Fruit fly (Drosophila melanogaster) whole organism, prepupa: Measurements from ENCODE around the gene bdl.

Experiments used
- Blimp-1 ChIP-seq: fragments of 200-800 bp; sonication (Bioruptor generic); optimal IDR thresholded peaks from 3 replicates; lab custom pipeline; 2017; ENCODE audit warnings: missing biosample characterization, missing genetic modification characterization, mild to moderate bottlenecking, moderate library complexity, missing genetic modification reagents
- CG10631 ChIP-seq: fragments of 200-800 bp; sonication (Bioruptor generic); optimal IDR thresholded peaks from 2 replicates; lab custom pipeline; 2016; ENCODE audit warnings: missing biosample characterization, missing genetic modification characterization
- CG10669 ChIP-seq: fragments of 200-800 bp; sonication (Bioruptor generic); optimal IDR thresholded peaks from 3 replicates; lab custom pipeline; 2018; ENCODE audit warnings: missing biosample characterization, mild to moderate bottlenecking, missing genetic modification characterization, moderate library complexity
- CG11294 ChIP-seq: fragments of 200-800 bp; sonication (Bioruptor generic); IDR thresholded peaks from 2 replicates; pipeline ENCODE4 v1.3.6; 2022; ENCODE audit warnings: missing biosample characterization, missing genetic modification characterization
- CG11902 ChIP-seq: fragments of 200-800 bp; sonication (Bioruptor generic); optimal IDR thresholded peaks from 3 replicates; lab custom pipeline; 2016; ENCODE audit warnings: missing biosample characterization, missing genetic modification characterization
- CG15336 ChIP-seq: fragments of 200-800 bp; sonication (Bioruptor generic); IDR thresholded peaks from 2 replicates; pipeline ENCODE4 v1.3.6; 2022; ENCODE audit warnings: missing biosample characterization, missing genetic modification characterization
- CG1621 ChIP-seq: fragments of 200-800 bp; sonication (Bioruptor generic); optimal IDR thresholded peaks from 3 replicates; lab custom pipeline; 2018; ENCODE audit warnings: missing biosample characterization, mild to moderate bottlenecking, missing genetic modification characterization
- CG16779 ChIP-seq: fragments of 200-800 bp; sonication (Bioruptor generic); optimal IDR thresholded peaks from 3 replicates; lab custom pipeline; 2017; ENCODE audit warnings: missing biosample characterization, mild to moderate bottlenecking, missing genetic modification characterization
- CG31627 ChIP-seq: fragments of 200-800 bp; sonication (Bioruptor generic); optimal IDR thresholded peaks from 3 replicates; lab custom pipeline; 2016; ENCODE audit warnings: missing biosample characterization, missing genetic modification characterization
- CG34406 ChIP-seq: fragments of 200-800 bp; sonication (Bioruptor generic); optimal IDR thresholded peaks from 3 replicates; lab custom pipeline; 2016; ENCODE audit warnings: missing biosample characterization, missing genetic modification characterization
- CG3919 ChIP-seq: fragments of 200-800 bp; sonication (Bioruptor generic); optimal IDR thresholded peaks from 3 replicates; lab custom pipeline; 2016; ENCODE audit warnings: missing biosample characterization, missing genetic modification characterization
- CG4318 ChIP-seq: fragments of 200-800 bp; sonication (Bioruptor generic); optimal IDR thresholded peaks from 3 replicates; lab custom pipeline; 2017; ENCODE audit warnings: missing biosample characterization, mild to moderate bottlenecking, missing genetic modification characterization
- CG6854 ChIP-seq: fragments of 200-800 bp; sonication (Bioruptor generic); optimal IDR thresholded peaks from 2 replicates; lab custom pipeline; 2017; ENCODE audit warnings: missing biosample characterization, mild to moderate bottlenecking, missing genetic modification characterization
- CG7368 ChIP-seq: fragments of 200-800 bp; sonication (Bioruptor generic); optimal IDR thresholded peaks from 3 replicates; lab custom pipeline; 2016; ENCODE audit warnings: missing biosample characterization, missing genetic modification characterization
- CG8119 ChIP-seq: fragments of 200-800 bp; sonication (Bioruptor generic); IDR thresholded peaks from 3 replicates; pipeline ENCODE4 v1.3.6; 2022; ENCODE audit warnings: missing biosample characterization, missing genetic modification characterization
- CG8319 ChIP-seq: fragments of 200-800 bp; sonication (Bioruptor generic); optimal IDR thresholded peaks from 3 replicates; lab custom pipeline; 2016; ENCODE audit warnings: missing biosample characterization, missing genetic modification characterization
- CG9139 ChIP-seq: fragments of 200-800 bp; sonication (Bioruptor generic); optimal IDR thresholded peaks from 3 replicates; lab custom pipeline; 2017; ENCODE audit warnings: missing biosample characterization, mild to moderate bottlenecking, missing genetic modification characterization
- Eip75B ChIP-seq: fragments of 200-800 bp; sonication (Bioruptor generic); optimal IDR thresholded peaks from 3 replicates; lab custom pipeline; 2016; ENCODE audit warnings: missing biosample characterization, missing genetic modification characterization
- Eip78C ChIP-seq: fragments of 200-800 bp; sonication (Bioruptor generic); peaks from one replicate; lab custom pipeline; 2016; ENCODE audit warnings: missing biosample characterization, missing genetic modification characterization
- Eip93F ChIP-seq: fragments of 200-800 bp; sonication (Bioruptor generic); optimal IDR thresholded peaks from 2 replicates; lab custom pipeline; 2016; ENCODE audit warnings: missing biosample characterization, mild to moderate bottlenecking, missing genetic modification characterization
- Ets21C ChIP-seq: fragments of 200-800 bp; sonication (Bioruptor generic); optimal IDR thresholded peaks from 3 replicates; lab custom pipeline; 2016; ENCODE audit warnings: missing biosample characterization, missing genetic modification characterization
- Gug ChIP-seq: fragments of 200-800 bp; sonication (Bioruptor generic); IDR thresholded peaks from 2 replicates; pipeline ENCODE4 v1.3.6; 2022; ENCODE audit warnings: missing biosample characterization, missing genetic modification characterization
- Hr39 ChIP-seq: fragments of 200-800 bp; sonication (Bioruptor generic); optimal IDR thresholded peaks from 2 replicates; lab custom pipeline; 2016; ENCODE audit warnings: missing biosample characterization, missing genetic modification characterization
- Lpt ChIP-seq: fragments of 200-800 bp; sonication (Bioruptor generic); optimal IDR thresholded peaks from 3 replicates; lab custom pipeline; 2016; ENCODE audit warnings: missing biosample characterization, missing genetic modification characterization
- Met ChIP-seq: fragments of 200-800 bp; sonication (Bioruptor generic); optimal IDR thresholded peaks from 3 replicates; lab custom pipeline; 2016; ENCODE audit warnings: missing biosample characterization, missing genetic modification characterization
- Smox ChIP-seq: fragments of 200-800 bp; sonication (Bioruptor generic); optimal IDR thresholded peaks from 3 replicates; lab custom pipeline; 2016; ENCODE audit warnings: missing biosample characterization, missing genetic modification characterization
- Sox102F ChIP-seq: fragments of 200-800 bp; sonication (Bioruptor generic); optimal IDR thresholded peaks from 2 replicates; lab custom pipeline; 2016; ENCODE audit warnings: missing biosample characterization, mild to moderate bottlenecking, missing genetic modification characterization
- Sox14 ChIP-seq: fragments of 200-800 bp; sonication (Bioruptor generic); optimal IDR thresholded peaks from 3 replicates; lab custom pipeline; 2016; ENCODE audit warnings: missing biosample characterization, missing genetic modification characterization
- Sox15 ChIP-seq: fragments of 200-800 bp; sonication (Bioruptor generic); optimal IDR thresholded peaks from 3 replicates; lab custom pipeline; 2016; ENCODE audit warnings: missing biosample characterization, missing genetic modification characterization
- achi ChIP-seq: fragments of 200-800 bp; sonication (Bioruptor generic); optimal IDR thresholded peaks from 3 replicates; lab custom pipeline; 2016; ENCODE audit warnings: missing biosample characterization, missing genetic modification characterization
- cyc ChIP-seq: fragments of 200-800 bp; sonication (Bioruptor generic); optimal IDR thresholded peaks from 3 replicates; lab custom pipeline; 2016; ENCODE audit warnings: missing biosample characterization, missing genetic modification characterization
- dac ChIP-seq: fragments of 200-800 bp; sonication (Bioruptor generic); optimal IDR thresholded peaks from 2 replicates; lab custom pipeline; 2017; ENCODE audit warnings: missing biosample characterization, mild to moderate bottlenecking, missing genetic modification characterization
- dsx ChIP-seq: fragments of 200-800 bp; optimal IDR thresholded peaks from 3 replicates; lab custom pipeline; 2019; ENCODE audit warnings: missing biosample characterization, mild to moderate bottlenecking, missing genetic modification characterization, moderate library complexity; ENCODE audit not compliant: poor library complexity, severe bottlenecking
- eg ChIP-seq: fragments of 200-800 bp; sonication (Bioruptor generic); IDR thresholded peaks from 3 replicates; pipeline ENCODE4 v1.3.6; 2022; ENCODE audit warnings: missing biosample characterization, missing genetic modification characterization
- esn ChIP-seq: fragments of 200-800 bp; sonication (Bioruptor generic); optimal IDR thresholded peaks from 2 replicates; lab custom pipeline; 2016; ENCODE audit warnings: missing biosample characterization, mild to moderate bottlenecking, missing genetic modification characterization, moderate library complexity
- fd85E ChIP-seq: fragments of 200-800 bp; sonication (Bioruptor generic); optimal IDR thresholded peaks from 3 replicates; lab custom pipeline; 2016; ENCODE audit warnings: missing biosample characterization, missing genetic modification characterization
- lz ChIP-seq: fragments of 200-800 bp; sonication (Bioruptor generic); optimal IDR thresholded peaks from 3 replicates; lab custom pipeline; 2016; ENCODE audit warnings: missing biosample characterization, missing genetic modification characterization
- net ChIP-seq: fragments of 200-800 bp; sonication (Bioruptor generic); optimal IDR thresholded peaks from 3 replicates; lab custom pipeline; 2016; ENCODE audit warnings: missing biosample characterization, missing genetic modification characterization
- pdm3 ChIP-seq: fragments of 200-800 bp; sonication (Bioruptor generic); optimal IDR thresholded peaks from 3 replicates; lab custom pipeline; 2016; ENCODE audit warnings: missing biosample characterization, missing genetic modification characterization
- salr ChIP-seq, 2 experiments: fragments of 200-800 bp; sonication (Bioruptor generic); optimal IDR thresholded peaks; 3 replicates each; lab custom pipeline; 2016 to 2018; ENCODE audit warnings: missing biosample characterization in 2 of 2, missing genetic modification characterization in 2 of 2, mild to moderate bottlenecking in 1 of 2
- spab ChIP-seq: fragments of 200-800 bp; sonication (Bioruptor generic); optimal IDR thresholded peaks from 2 replicates; lab custom pipeline; 2017; ENCODE audit warnings: missing biosample characterization, mild to moderate bottlenecking, missing genetic modification characterization, missing genetic modification reagents
- ss ChIP-seq, 2 experiments: fragments of 200-800 bp; sonication (Bioruptor generic); optimal IDR thresholded peaks; 2 replicates in 1 of 2; 3 replicates in 1 of 2; lab custom pipeline; 2017 to 2018; ENCODE audit warnings: mild to moderate bottlenecking in 2 of 2, missing biosample characterization in 2 of 2, missing genetic modification characterization in 2 of 2, moderate library complexity in 1 of 2
- svp ChIP-seq: fragments of 200-800 bp; sonication (Bioruptor generic); peaks from one replicate; lab custom pipeline; 2016; ENCODE audit warnings: missing biosample characterization, missing genetic modification characterization
- topi ChIP-seq: fragments of 200-800 bp; sonication (Bioruptor generic); optimal IDR thresholded peaks from 3 replicates; lab custom pipeline; 2016; ENCODE audit warnings: missing biosample characterization, missing genetic modification characterization
- vri ChIP-seq: fragments of 200-800 bp; sonication (Bioruptor generic); optimal IDR thresholded peaks from 3 replicates; lab custom pipeline; 2016; ENCODE audit warnings: missing biosample characterization, mild to moderate bottlenecking, missing genetic modification characterization

Gene bdl

DNA sequence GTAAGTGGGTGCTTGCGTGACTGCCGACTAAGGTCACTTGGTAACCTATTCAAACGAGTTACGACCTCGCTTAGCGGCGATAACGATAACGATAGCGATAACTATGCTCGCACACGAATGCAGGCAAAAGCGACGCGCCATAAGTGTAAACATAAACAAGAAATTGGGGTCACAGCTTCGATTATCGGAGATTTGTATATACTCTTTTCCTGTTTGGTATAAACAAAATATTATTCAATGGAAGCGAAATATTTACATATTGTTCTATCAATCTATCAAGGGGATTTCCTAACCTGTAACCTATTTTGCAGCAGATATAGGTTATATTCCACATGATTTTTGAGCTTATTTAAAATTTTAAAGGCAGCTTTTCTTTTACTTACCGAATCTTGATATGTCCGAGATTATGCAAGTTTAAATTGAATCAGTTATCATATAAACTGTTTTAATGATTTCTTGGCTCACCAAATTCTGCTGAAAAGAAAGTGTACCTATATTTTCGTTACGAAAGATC is 38.3 kb upstream of the bdl start (continued):
- TF ChIP-seq dac (no peak), svp (GFP tag; lab: Kevin White, UChicago) (peak; percentile 80)

DNA sequence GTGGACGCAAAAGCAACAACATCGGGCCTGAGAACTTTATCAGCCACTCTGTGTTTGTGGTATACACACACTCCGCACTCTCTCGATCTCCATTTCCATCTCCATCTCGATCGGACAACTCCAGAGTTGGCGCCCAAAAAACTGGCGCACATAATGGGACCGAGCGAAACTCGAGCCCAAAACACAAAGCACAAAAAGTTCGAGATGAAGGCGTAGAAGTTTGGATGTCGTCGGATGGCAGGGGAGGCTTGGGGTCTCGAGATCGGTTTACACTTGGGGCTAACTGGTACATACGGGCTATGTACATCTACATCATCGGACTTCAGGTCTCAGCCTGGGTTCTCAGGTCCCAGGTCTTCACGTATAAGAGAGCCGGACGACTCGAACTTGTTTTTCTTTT is 37.7 kb upstream of the bdl start:
- TF ChIP-seq CG1621 (tag; lab: Kevin White, UChicago) (no peak), Sox102F (GFP tag; lab: Kevin White, UChicago) (no peak), CG16779 (tag; lab: Kevin White, UChicago) (no peak), pdm3 (GFP tag; lab: Kevin White, UChicago) (no peak), Blimp-1 (GFP tag; lab: Kevin White, UChicago) (no peak), achi (GFP tag; lab: Kevin White, UChicago) (no peak), Met (GFP tag; lab: Kevin White, UChicago) (no peak), dsx (GFP tag; lab: Kevin White, UChicago) (no peak), Hr39 (GFP tag; lab: Kevin White, UChicago) (no peak), spab (GFP tag; lab: Kevin White, UChicago) (no peak), dac (no peak), Eip78C (GFP tag; lab: Kevin White, UChicago) (no peak), cyc (GFP tag; lab: Kevin White, UChicago) (no peak), ss (GFP tag; optimal IDR thresholded peaks at IDR 0.05; lab: Kevin White, UChicago) (no peak), Eip93F (no peak), Smox (GFP tag; lab: Kevin White, UChicago) (no peak), CG3919 (GFP tag; lab: Kevin White, UChicago) (no peak), topi (GFP tag; lab: Kevin White, UChicago) (no peak), CG10631 (no peak), CG11902 (GFP tag; lab: Kevin White, UChicago) (no peak)
- TF ChIP-seq, all 60 proteins: peak for 0

DNA sequence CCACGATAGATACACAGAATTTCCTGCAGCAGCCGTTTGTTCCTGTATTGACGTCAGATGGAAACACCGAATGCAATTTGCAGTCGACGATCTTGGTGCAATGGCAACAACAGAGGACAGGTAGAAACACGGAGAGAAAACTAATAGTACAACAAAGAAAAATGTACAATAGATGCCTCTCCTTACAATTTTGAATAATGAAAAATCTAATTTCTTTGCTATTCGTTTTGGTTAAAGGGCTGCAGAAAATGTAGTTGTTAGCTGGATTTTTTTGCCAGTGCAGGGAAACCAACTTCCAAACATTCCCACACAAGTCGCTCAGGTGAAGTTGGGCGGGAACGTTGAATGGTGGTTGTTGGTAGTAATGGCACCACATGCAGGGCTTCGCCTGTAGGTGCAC is 37.3 kb upstream of the bdl start:
- peak; percentile 63 for TF ChIP-seq CG16779 (tag; lab: Kevin White, UChicago)
- TF ChIP-seq CG11902 (GFP tag; lab: Kevin White, UChicago): peak; percentile 73
- TF ChIP-seq CG31627: peak; percentile 92
- peak; percentile 94 for TF ChIP-seq Sox14
- peak; percentile 80 to 83 for TF ChIP-seq salr (GFP tag; optimal IDR thresholded peaks at IDR 0.05; lab: Kevin White, UChicago)
- TF ChIP-seq cyc (GFP tag; lab: Kevin White, UChicago): peak; percentile 91
- TF ChIP-seq Eip75B (GFP tag; lab: Kevin White, UChicago): peak; percentile 87
- TF ChIP-seq topi (GFP tag; lab: Kevin White, UChicago): peak; percentile 90
- peak; percentile 87 for TF ChIP-seq eg (GFP tag; lab: Robert Waterston, UW)
- peak; percentile 91 for TF ChIP-seq CG10631
- peak; percentile 9 for TF ChIP-seq fd85E (GFP tag; lab: Kevin White, UChicago)
- TF ChIP-seq CG10669 (GFP tag; lab: Kevin White, UChicago): peak; percentile 88
- TF ChIP-seq CG7368 (GFP tag; lab: Kevin White, UChicago): peak; percentile 77
- TF ChIP-seq CG15336: peak; percentile 80
- TF ChIP-seq Eip93F: peak; percentile 47
- TF ChIP-seq ss (GFP tag; optimal IDR thresholded peaks at IDR 0.05; lab: Kevin White, UChicago): peak; percentile 77 to 83
- TF ChIP-seq CG34406: peak; percentile 81
- TF ChIP-seq svp (GFP tag; lab: Kevin White, UChicago): peak; percentile 96
- peak; percentile 78 for TF ChIP-seq net (GFP tag; lab: Kevin White, UChicago)
- peak; percentile 83 for TF ChIP-seq dsx (GFP tag; lab: Kevin White, UChicago)
- peak; percentile 73 for TF ChIP-seq CG9139 (GFP tag; lab: Kevin White, UChicago)
- peak; percentile 90 for TF ChIP-seq lz (GFP tag; lab: Kevin White, UChicago)
- TF ChIP-seq CG6854 (GFP tag; lab: Kevin White, UChicago): peak; percentile 44
- TF ChIP-seq Hr39 (GFP tag; lab: Kevin White, UChicago): peak; percentile 92
- peak; percentile 67 for TF ChIP-seq CG11294 (GFP tag; lab: Robert Waterston, UW)
- TF ChIP-seq Ets21C (GFP tag; lab: Kevin White, UChicago): peak; percentile 86
- TF ChIP-seq CG4318: peak; percentile 79
- peak; percentile 92 for TF ChIP-seq Met (GFP tag; lab: Kevin White, UChicago)
- peak; percentile 74 for TF ChIP-seq CG8319 (GFP tag; lab: Kevin White, UChicago)
- TF ChIP-seq esn (GFP tag; lab: Kevin White, UChicago): peak; percentile 94
- TF ChIP-seq Lpt: peak; percentile 83
- peak; percentile 94 for TF ChIP-seq CG3919 (GFP tag; lab: Kevin White, UChicago)
- peak; percentile 60 for TF ChIP-seq dac
- peak; percentile 83 for TF ChIP-seq CG8119 (GFP tag; lab: Robert Waterston, UW)
- peak; percentile 62 for TF ChIP-seq Blimp-1 (GFP tag; lab: Kevin White, UChicago)
- TF ChIP-seq Gug (GFP tag; lab: Robert Waterston, UW): peak; percentile 75
- peak; percentile 54 for TF ChIP-seq Sox15 (GFP tag; lab: Kevin White, UChicago)
- TF ChIP-seq vri (GFP tag; lab: Kevin White, UChicago): peak; percentile 78
